Fruit fly (Drosophila melanogaster) whole organism, embryonic: ENCODE results near the gene se.

Experiments used
- CG10147 ChIP-seq: fragments of 200-800 bp; sonication (Bioruptor generic); optimal IDR thresholded peaks from 2 replicates; lab custom pipeline; 2019; ENCODE audit warnings: missing biosample characterization, mild to moderate bottlenecking, missing genetic modification characterization, moderate library complexity
- CG10321 ChIP-seq: fragments of 200-800 bp; sonication (Bioruptor generic); IDR thresholded peaks from 2 replicates; pipeline ENCODE4 v1.3.6; 2022; ENCODE audit warnings: missing biosample characterization, missing genetic modification characterization
- CG10979 ChIP-seq: fragments of 200-800 bp; sonication (Bioruptor generic); optimal IDR thresholded peaks from 2 replicates; lab custom pipeline; 2018; ENCODE audit warnings: missing biosample characterization, mild to moderate bottlenecking, missing genetic modification characterization, moderate library complexity
- CG12744 ChIP-seq: fragments of 200-800 bp; sonication (Bioruptor generic); optimal IDR thresholded peaks from 2 replicates; lab custom pipeline; 2016; ENCODE audit warnings: missing biosample characterization, missing genetic modification characterization
- CG13894 ChIP-seq: fragments of 200-800 bp; sonication (Bioruptor generic); optimal IDR thresholded peaks from 3 replicates; lab custom pipeline; 2018; ENCODE audit warnings: missing biosample characterization, mild to moderate bottlenecking, missing genetic modification characterization, moderate library complexity
- CG14014 ChIP-seq: fragments of 200-800 bp; sonication (Bioruptor generic); IDR thresholded peaks from 2 replicates; pipeline ENCODE4 v1.3.6; 2022; ENCODE audit warnings: missing biosample characterization, missing genetic modification characterization
- CG15696 ChIP-seq: fragments of 200-800 bp; sonication (Bioruptor generic); optimal IDR thresholded peaks from 2 replicates; lab custom pipeline; 2019; ENCODE audit warnings: missing biosample characterization, mild to moderate bottlenecking, missing genetic modification characterization, moderate library complexity
- CG3065 ChIP-seq: fragments of 200-800 bp; sonication (Bioruptor generic); optimal IDR thresholded peaks from 2 replicates; lab custom pipeline; 2016; ENCODE audit warnings: missing biosample characterization, missing genetic modification characterization
- CG31224 ChIP-seq: fragments of 200-800 bp; sonication (Bioruptor generic); IDR thresholded peaks from 2 replicates; pipeline ENCODE4 v1.3.6; 2022; ENCODE audit warnings: missing biosample characterization, missing genetic modification characterization
- CG33557 ChIP-seq: fragments of 200-800 bp; sonication (Bioruptor generic); optimal IDR thresholded peaks from 2 replicates; lab custom pipeline; 2019; ENCODE audit warnings: missing biosample characterization, mild to moderate bottlenecking, missing genetic modification characterization, moderate library complexity
- CG3838 ChIP-seq: fragments of 200-800 bp; sonication (Bioruptor generic); optimal IDR thresholded peaks from 3 replicates; lab custom pipeline; 2016; ENCODE audit warnings: missing biosample characterization, missing genetic modification characterization
- CG4282 ChIP-seq: fragments of 200-800 bp; sonication (Bioruptor generic); optimal IDR thresholded peaks from 2 replicates; lab custom pipeline; 2016; ENCODE audit warnings: missing biosample characterization, missing genetic modification characterization
- CG6765 ChIP-seq: fragments of 200-800 bp; sonication (Bioruptor generic); optimal IDR thresholded peaks from 3 replicates; lab custom pipeline; 2017; ENCODE audit warnings: missing biosample characterization, mild to moderate bottlenecking, missing genetic modification characterization
- CG7556 ChIP-seq: fragments of 200-800 bp; sonication (Bioruptor generic); optimal IDR thresholded peaks from 2 replicates; lab custom pipeline; 2017; ENCODE audit warnings: missing biosample characterization, mild to moderate bottlenecking, missing genetic modification characterization
- CkIIα-i1 ChIP-seq: fragments of 200-800 bp; sonication (Bioruptor generic); IDR thresholded peaks from 2 replicates; pipeline ENCODE4 v1.3.6; 2022; ENCODE audit warnings: missing biosample characterization, missing genetic modification characterization
- Dad ChIP-seq: fragments of 200-800 bp; sonication (Bioruptor generic); optimal IDR thresholded peaks from 3 replicates; lab custom pipeline; 2016; ENCODE audit warnings: missing biosample characterization, missing genetic modification characterization
- Doc2 ChIP-seq: fragments of 200-800 bp; sonication (Bioruptor generic); IDR thresholded peaks from 2 replicates; pipeline ENCODE4 v1.3.6; 2022; ENCODE audit warnings: missing biosample characterization, missing genetic modification characterization
- E2f1 ChIP-seq: fragments of 200-800 bp; sonication (Bioruptor generic); IDR thresholded peaks from 2 replicates; pipeline ENCODE4 v1.3.6; 2022; ENCODE audit warnings: missing biosample characterization, missing genetic modification characterization
- Ets65A ChIP-seq: fragments of 200-800 bp; sonication (Bioruptor generic); peaks from one replicate; lab custom pipeline; 2016; ENCODE audit warnings: missing biosample characterization, missing genetic modification characterization
- Fer3 ChIP-seq: fragments of 200-800 bp; sonication (Bioruptor generic); optimal IDR thresholded peaks from 2 replicates; lab custom pipeline; 2018; ENCODE audit warnings: missing biosample characterization, mild to moderate bottlenecking, missing genetic modification characterization, moderate library complexity
- HLH4C ChIP-seq: fragments of 200-800 bp; sonication (Bioruptor generic); IDR thresholded peaks from 3 replicates; pipeline ENCODE4 v1.3.6; 2022; ENCODE audit warnings: missing biosample characterization, missing genetic modification characterization; ENCODE audit not compliant: partially characterized antibody
- Hand ChIP-seq: fragments of 200-800 bp; sonication (Bioruptor generic); optimal IDR thresholded peaks from 2 replicates; lab custom pipeline; 2017; ENCODE audit warnings: mild to moderate bottlenecking, missing biosample characterization, missing genetic modification reagents, missing genetic modification characterization
- Hey ChIP-seq: fragments of 200-800 bp; sonication (Bioruptor generic); optimal IDR thresholded peaks from 3 replicates; lab custom pipeline; 2018; ENCODE audit warnings: missing biosample characterization, mild to moderate bottlenecking, missing genetic modification characterization
- Hr3 ChIP-seq: fragments of 200-800 bp; sonication (Bioruptor generic); optimal IDR thresholded peaks from 3 replicates; lab custom pipeline; 2016; ENCODE audit warnings: missing biosample characterization, missing genetic modification characterization
- Hr78 ChIP-seq, 2 experiments: fragments of 200-800 bp in 1 of 2; fragments of >200 bp in 1 of 2; sonication (Bioruptor generic) in 1 of 2; optimal IDR thresholded peaks; 2 replicates each; lab custom pipeline; 2017 to 2019; ENCODE audit warnings: missing biosample characterization in 2 of 2, missing genetic modification characterization in 2 of 2, mild to moderate bottlenecking in 1 of 2, moderate library complexity in 1 of 2
- Hsf ChIP-seq: fragments of 200-800 bp; sonication (Bioruptor generic); optimal IDR thresholded peaks from 3 replicates; lab custom pipeline; 2016; ENCODE audit warnings: missing biosample characterization, missing genetic modification characterization
- Mes4 ChIP-seq: fragments of 200-800 bp; sonication (Bioruptor generic); optimal IDR thresholded peaks from 2 replicates; lab custom pipeline; 2016; ENCODE audit warnings: missing biosample characterization, missing genetic modification characterization
- Pdp1 ChIP-seq, 2 experiments: fragments of 200-800 bp; sonication (Bioruptor generic); optimal IDR thresholded peaks; 3 replicates each; lab custom pipeline; 2016; ENCODE audit warnings: missing biosample characterization in 2 of 2, missing genetic modification characterization in 2 of 2, mild to moderate bottlenecking in 1 of 2, moderate library complexity in 1 of 2
- Sox100B ChIP-seq: fragments of 200-800 bp; sonication (Bioruptor generic); optimal IDR thresholded peaks from 3 replicates; lab custom pipeline; 2018; ENCODE audit warnings: missing biosample characterization, mild to moderate bottlenecking, missing genetic modification characterization
- Sry-δ ChIP-seq: fragments of 200-800 bp; sonication (Bioruptor generic); optimal IDR thresholded peaks from 2 replicates; lab custom pipeline; 2016; ENCODE audit warnings: missing biosample characterization, missing genetic modification characterization
- Trl ChIP-seq, 3 experiments: fragments of >200 bp in 2 of 3; fragments of 200-800 bp in 1 of 3; sonication (Bioruptor generic) in 1 of 3; optimal IDR thresholded peaks; 2 replicates in 1 of 3; 3 replicates in 2 of 3; lab custom pipeline; 2016 to 2017; ENCODE audit warnings: missing biosample characterization in 1 of 3, missing genetic modification characterization in 1 of 3
- amos ChIP-seq: fragments of 200-800 bp; sonication (Bioruptor generic); IDR thresholded peaks from 2 replicates; pipeline ENCODE4 v1.3.6; 2022; ENCODE audit warnings: missing biosample characterization, missing genetic modification characterization; ENCODE audit not compliant: partially characterized antibody
- ase ChIP-seq: fragments of 200-800 bp; sonication (Bioruptor generic); IDR thresholded peaks from 3 replicates; pipeline ENCODE4 v1.3.6; 2022; ENCODE audit warnings: missing biosample characterization, missing genetic modification characterization
- crol ChIP-seq: fragments of 200-800 bp; sonication (Bioruptor generic); IDR thresholded peaks from 2 replicates; pipeline ENCODE4 v1.3.6; 2022; ENCODE audit warnings: missing biosample characterization, missing genetic modification characterization
- dimm ChIP-seq: fragments of 200-800 bp; sonication (Bioruptor generic); IDR thresholded peaks from 2 replicates; pipeline ENCODE4 v1.3.6; 2022; ENCODE audit warnings: missing biosample characterization, missing genetic modification characterization
- dmrt11E ChIP-seq: fragments of 200-800 bp; sonication (Bioruptor generic); optimal IDR thresholded peaks from 3 replicates; lab custom pipeline; 2018; ENCODE audit warnings: missing biosample characterization, mild to moderate bottlenecking, missing genetic modification characterization, moderate library complexity
- fd96Cb ChIP-seq: fragments of 200-800 bp; sonication (Bioruptor generic); optimal IDR thresholded peaks from 2 replicates; lab custom pipeline; 2018; ENCODE audit warnings: missing biosample characterization, mild to moderate bottlenecking, missing genetic modification characterization, moderate library complexity
- gsb ChIP-seq: fragments of 200-800 bp; sonication (Bioruptor generic); IDR thresholded peaks from 2 replicates; pipeline ENCODE4 v1.3.6; 2022; ENCODE audit warnings: missing biosample characterization, missing genetic modification characterization
- h ChIP-seq: fragments of >200 bp; optimal IDR thresholded peaks from 2 replicates; lab custom pipeline; 2017
- ind ChIP-seq: fragments of 200-800 bp; sonication (Bioruptor generic); optimal IDR thresholded peaks from 3 replicates; lab custom pipeline; 2016; ENCODE audit warnings: missing biosample characterization, missing genetic modification characterization
- nerfin-1 ChIP-seq: fragments of 200-800 bp; sonication (Bioruptor generic); optimal IDR thresholded peaks from 3 replicates; lab custom pipeline; 2019; ENCODE audit warnings: missing biosample characterization, mild to moderate bottlenecking, missing genetic modification characterization, moderate library complexity
- pan ChIP-seq, 4 experiments: fragments of >200 bp in 3 of 4; fragments of 200-800 bp in 1 of 4; sonication (Bioruptor generic) in 1 of 4; optimal IDR thresholded peaks in 3 of 4; IDR thresholded peaks in 1 of 4; 2 replicates each; pipeline versions ENCODE4 v1.3.6 to Lab custom; 2017 to 2022; ENCODE audit warnings: missing biosample characterization in 2 of 4, missing genetic modification characterization in 2 of 4, mixed read lengths in 1 of 4
- psq ChIP-seq: fragments of 200-800 bp; sonication (Bioruptor generic); optimal IDR thresholded peaks from 2 replicates; lab custom pipeline; 2017; ENCODE audit warnings: missing biosample characterization, missing genetic modification characterization
- pzg ChIP-seq: fragments of 200-800 bp; sonication (Bioruptor generic); optimal IDR thresholded peaks from 3 replicates; lab custom pipeline; 2018; ENCODE audit warnings: missing biosample characterization, mild to moderate bottlenecking, missing genetic modification characterization, moderate library complexity
- schlank ChIP-seq: fragments of 200-800 bp; sonication (Bioruptor generic); optimal IDR thresholded peaks from 2 replicates; lab custom pipeline; 2018; ENCODE audit warnings: missing biosample characterization, mild to moderate bottlenecking, missing genetic modification characterization
- seq ChIP-seq: fragments of 200-800 bp; sonication (Bioruptor generic); IDR thresholded peaks from 2 replicates; pipeline ENCODE4 v1.3.6; 2022; ENCODE audit warnings: missing biosample characterization, missing genetic modification characterization
- ssp ChIP-seq: fragments of 200-800 bp; sonication (Bioruptor generic); IDR thresholded peaks from 2 replicates; pipeline ENCODE4 v1.3.6; 2022; ENCODE audit warnings: missing biosample characterization, missing genetic modification characterization
- stc ChIP-seq: fragments of 200-800 bp; sonication (Bioruptor generic); IDR thresholded peaks from 2 replicates; pipeline ENCODE4 v1.3.6; 2022; ENCODE audit warnings: missing biosample characterization, missing genetic modification characterization
- wdn ChIP-seq: fragments of 200-800 bp; sonication (Bioruptor generic); IDR thresholded peaks from 2 replicates; pipeline ENCODE4 v1.3.6; 2022; ENCODE audit warnings: missing biosample characterization, missing genetic modification characterization
- wor ChIP-seq: fragments of 200-800 bp; sonication (Bioruptor generic); IDR thresholded peaks from 2 replicates; pipeline ENCODE4 v1.3.6; 2022; ENCODE audit warnings: missing biosample characterization, missing genetic modification characterization
- zfh1 ChIP-seq: fragments of 200-800 bp; sonication (Bioruptor generic); IDR thresholded peaks from 3 replicates; pipeline ENCODE4 v1.3.6; 2022; ENCODE audit warnings: missing biosample characterization, missing genetic modification characterization
- zfh2 ChIP-seq: fragments of 200-800 bp; sonication (Bioruptor generic); optimal IDR thresholded peaks from 2 replicates; lab custom pipeline; 2016; ENCODE audit warnings: missing biosample characterization, missing genetic modification characterization

se gene

DNA sequence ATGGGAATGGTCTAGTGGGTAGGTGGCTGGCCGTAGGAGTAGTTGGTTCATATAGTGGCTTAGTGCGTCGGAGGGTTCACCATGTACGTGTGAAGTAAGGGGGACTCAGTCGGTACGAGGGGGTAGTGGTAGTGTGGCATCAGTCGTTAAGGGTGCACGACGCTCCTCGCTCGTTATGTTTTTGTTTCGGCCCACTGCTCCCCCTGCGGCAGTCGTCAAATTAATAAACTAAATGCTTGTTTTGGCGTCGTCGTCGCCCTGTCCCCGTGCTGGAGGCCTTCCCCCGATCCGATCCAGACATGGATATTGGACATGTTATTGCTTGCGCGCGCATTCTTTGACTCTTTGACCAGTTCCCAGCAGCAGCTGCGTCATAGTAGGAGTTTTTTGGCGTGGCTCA lies 7.1 kb upstream of the se start (continued):
- TF ChIP-seq ase (no peak), CG4282 (GFP tag; lab: Kevin White, UChicago) (no peak), gsb (GFP tag; lab: Robert Waterston, UW) (no peak), CG15696 (tag; lab: Kevin White, UChicago) (no peak), HLH4C (GFP tag; lab: Robert Waterston, UW) (no peak), CG6765 (GFP tag; lab: Kevin White, UChicago) (peak; percentile 23), CG10147 (GFP tag; lab: Kevin White, UChicago) (no peak), dimm (GFP tag; lab: Robert Waterston, UW) (no peak), CG14014 (GFP tag; lab: Robert Waterston, UW) (no peak), zfh2 (GFP tag; lab: Kevin White, UChicago) (no peak), Sry-δ (GFP tag; lab: Kevin White, UChicago) (no peak), CG3065 (GFP tag; lab: Kevin White, UChicago) (no peak), zfh1 (GFP tag; lab: Robert Waterston, UW) (no peak), pan (optimal IDR thresholded peaks at IDR 0.05; lab: Kevin White, UChicago) (no peak), pan (GFP tag; optimal IDR thresholded peaks at IDR 0.05 in 1 of 2, IDR thresholded peaks at IDR 0.05 in 1 of 2) (no peak), E2f1 (no peak), Ets65A (GFP tag; lab: Kevin White, UChicago) (no peak), pzg (GFP tag; lab: Kevin White, UChicago) (peak; percentile 7), ssp (GFP tag; lab: Robert Waterston, UW) (no peak), Fer3 (tag; lab: Kevin White, UChicago) (no peak), CG33557 (GFP tag; lab: Kevin White, UChicago) (no peak), CG3838 (GFP tag; lab: Kevin White, UChicago) (no peak), CG7556 (GFP tag; lab: Kevin White, UChicago) (no peak), Hand (GFP tag; lab: Kevin White, UChicago) (no peak), Dad (GFP tag; lab: Kevin White, UChicago) (no peak), amos (no peak), Trl (optimal IDR thresholded peaks at IDR 0.05; lab: Kevin White, UChicago) (no peak), Trl (GFP tag; optimal IDR thresholded peaks at IDR 0.05; lab: Kevin White, UChicago) (no peak), CG31224 (GFP tag; lab: Robert Waterston, UW) (no peak), psq (GFP tag; lab: Kevin White, UChicago) (no peak), wdn (GFP tag; lab: Robert Waterston, UW) (no peak), CG10321 (GFP tag; lab: Robert Waterston, UW) (no peak), h (lab: Kevin White, UChicago) (no peak), Mes4 (GFP tag; lab: Kevin White, UChicago) (no peak), nerfin-1 (no peak), wor (GFP tag; lab: Robert Waterston, UW) (no peak), Pdp1 (GFP tag; optimal IDR thresholded peaks at IDR 0.05; lab: Kevin White, UChicago) (no peak), ind (no peak), Hey (peak; percentile 4), CG13894 (peak; percentile 52), Hsf (no peak), stc (GFP tag; lab: Robert Waterston, UW) (no peak), Sox100B (GFP tag; lab: Kevin White, UChicago) (no peak), schlank (tag; lab: Kevin White, UChicago) (no peak), Hr3 (GFP tag; lab: Kevin White, UChicago) (no peak), seq (GFP tag; lab: Robert Waterston, UW) (0 out of 2 replicates have a peak, but pooled peaks have one; percentile 31), CG10979 (tag; lab: Kevin White, UChicago) (no peak), CG12744 (GFP tag; lab: Kevin White, UChicago) (no peak), fd96Cb (no peak), crol (peak; percentile 86), CkIIα-i1 (GFP tag; lab: Robert Waterston, UW) (no peak), dmrt11E (tag; lab: Kevin White, UChicago) (no peak), Hr78 (GFP tag; optimal IDR thresholded peaks at IDR 0.05; lab: Kevin White, UChicago) (no peak), Doc2 (no peak)
